Worm (Caenorhabditis elegans): Measurements from ENCODE around the gene nhr-256.

- TF ChIP-seq dao-5 (tag; optimal IDR thresholded peaks at IDR 0.05) (no peak), him-1 (tag; optimal IDR thresholded peaks at IDR 0.05) (no peak)
These were observed 31.5 kb downstream of the nhr-256 start, which contains the start of gene F36H9.7 for ce11 chrV:1774874-1775589.

Measured in whole organism, L4/young adult.